Fruit fly (Drosophila melanogaster) whole organism, embryonic: ENCODE data around the gene CG2003.

ENCODE experiments used
- Atf-2 ChIP-seq: fragments of 200-800 bp; sonication (Bioruptor generic); optimal IDR thresholded peaks from 2 replicates; lab custom pipeline; 2016; ENCODE audit warnings: missing biosample characterization, missing genetic modification characterization
- Awh ChIP-seq: fragments of 200-800 bp; sonication (Bioruptor generic); IDR thresholded peaks from 2 replicates; pipeline ENCODE4, ENCODE4 v1.3.6; 2022; ENCODE audit warnings: missing biosample characterization, missing genetic modification characterization
- Blimp-1 ChIP-seq: fragments of 200-800 bp; sonication (Bioruptor generic); optimal IDR thresholded peaks from 3 replicates; lab custom pipeline; 2018; ENCODE audit warnings: missing biosample characterization, missing genetic modification characterization, mild to moderate bottlenecking, moderate library complexity, missing genetic modification reagents
- CG1024 ChIP-seq: fragments of 200-800 bp; sonication (Bioruptor generic); IDR thresholded peaks from 2 replicates; pipeline ENCODE4 v1.3.6; 2022; ENCODE audit warnings: missing biosample characterization, missing genetic modification characterization
- CG17612 ChIP-seq: fragments of 200-800 bp; sonication (Bioruptor generic); IDR thresholded peaks from 2 replicates; pipeline ENCODE4 v1.3.6; 2022; ENCODE audit warnings: missing biosample characterization, missing genetic modification characterization
- CG2199 ChIP-seq: fragments of 200-800 bp; sonication (Bioruptor generic); IDR thresholded peaks from 3 replicates; pipeline ENCODE4 v1.3.6; 2022; ENCODE audit warnings: missing biosample characterization, missing genetic modification characterization
- CG2678 ChIP-seq: fragments of 200-800 bp; sonication (Bioruptor generic); optimal IDR thresholded peaks from 3 replicates; lab custom pipeline; 2019; ENCODE audit warnings: missing biosample characterization, mild to moderate bottlenecking, missing genetic modification characterization, moderate library complexity
- CG32532 ChIP-seq: fragments of 200-800 bp; sonication (Bioruptor generic); IDR thresholded peaks from 2 replicates; pipeline ENCODE4 v1.3.6; 2022; ENCODE audit warnings: missing biosample characterization, missing genetic modification characterization
- CG4424 ChIP-seq: fragments of 200-800 bp; sonication (Bioruptor generic); optimal IDR thresholded peaks from 3 replicates; lab custom pipeline; 2016; ENCODE audit warnings: missing biosample characterization, missing genetic modification characterization
- CG4730 ChIP-seq: fragments of 200-800 bp; sonication (Bioruptor generic); IDR thresholded peaks from 2 replicates; pipeline ENCODE4 v1.3.6; 2022; ENCODE audit warnings: missing biosample characterization, missing genetic modification characterization
- CG6175 ChIP-seq: fragments of 200-800 bp; sonication (Bioruptor generic); IDR thresholded peaks from 3 replicates; pipeline ENCODE4 v1.3.6; 2022; ENCODE audit warnings: missing biosample characterization, missing genetic modification characterization
- CG7839 ChIP-seq: fragments of 200-800 bp; sonication (Bioruptor generic); optimal IDR thresholded peaks from 3 replicates; lab custom pipeline; 2018; ENCODE audit warnings: missing biosample characterization, mild to moderate bottlenecking, missing genetic modification characterization, moderate library complexity
- CG8290 ChIP-seq, 3 experiments: fragments of 200-800 bp; sonication (Bioruptor generic); optimal IDR thresholded peaks; 2 replicates each; lab custom pipeline; 2016 to 2019; ENCODE audit warnings: missing biosample characterization in 3 of 3, missing genetic modification characterization in 3 of 3, mild to moderate bottlenecking in 2 of 3, moderate library complexity in 1 of 3
- D19A ChIP-seq: fragments of 200-800 bp; optimal IDR thresholded peaks from 3 replicates; lab custom pipeline; 2019; ENCODE audit warnings: missing biosample characterization, mild to moderate bottlenecking, missing genetic modification characterization, moderate library complexity
- Dip3 ChIP-seq: fragments of 200-800 bp; sonication (Bioruptor generic); optimal IDR thresholded peaks from 3 replicates; lab custom pipeline; 2016; ENCODE audit warnings: missing biosample characterization, missing genetic modification characterization
- H2.0 ChIP-seq: fragments of 200-800 bp; sonication (Bioruptor generic); IDR thresholded peaks from 2 replicates; pipeline ENCODE4 v1.3.6; 2022; ENCODE audit warnings: missing biosample characterization, missing genetic modification characterization
- Med ChIP-seq: fragments of 200-800 bp; sonication (Bioruptor generic); peaks from one replicate; lab custom pipeline; 2016; ENCODE audit warnings: missing biosample characterization, missing genetic modification characterization, mild to moderate bottlenecking, inconsistent platforms, moderate library complexity
- Pdp1 ChIP-seq, 2 experiments: fragments of 200-800 bp; sonication (Bioruptor generic); optimal IDR thresholded peaks; 3 replicates each; lab custom pipeline; 2016; ENCODE audit warnings: missing biosample characterization in 2 of 2, missing genetic modification characterization in 2 of 2, mild to moderate bottlenecking in 1 of 2, moderate library complexity in 1 of 2
- Ptx1 ChIP-seq: fragments of 200-800 bp; sonication (Bioruptor generic); IDR thresholded peaks from 2 replicates; pipeline ENCODE4 v1.3.6; 2022; ENCODE audit warnings: missing biosample characterization, missing genetic modification characterization
- Rfx ChIP-seq: fragments of 200-800 bp; sonication (Bioruptor generic); IDR thresholded peaks from 2 replicates; pipeline ENCODE4 v1.3.6; 2022; ENCODE audit warnings: missing biosample characterization, missing genetic modification characterization
- Trl ChIP-seq, 3 experiments: fragments of >200 bp in 2 of 3; fragments of 200-800 bp in 1 of 3; sonication (Bioruptor generic) in 1 of 3; optimal IDR thresholded peaks; 2 replicates in 1 of 3; 3 replicates in 2 of 3; lab custom pipeline; 2016 to 2017; ENCODE audit warnings: missing biosample characterization in 1 of 3, missing genetic modification characterization in 1 of 3
- Xbp1 ChIP-seq: fragments of 200-800 bp; sonication (Bioruptor generic); optimal IDR thresholded peaks from 3 replicates; lab custom pipeline; 2016; ENCODE audit warnings: missing biosample characterization, mild to moderate bottlenecking, missing genetic modification characterization
- ab ChIP-seq: fragments of 200-800 bp; sonication (Bioruptor generic); optimal IDR thresholded peaks from 2 replicates; lab custom pipeline; 2016; ENCODE audit warnings: missing biosample characterization, missing genetic modification characterization
- caup ChIP-seq: fragments of 200-800 bp; sonication (Bioruptor generic); optimal IDR thresholded peaks from 3 replicates; lab custom pipeline; 2017; ENCODE audit warnings: missing biosample characterization, mild to moderate bottlenecking, missing genetic modification characterization, moderate library complexity; ENCODE audit not compliant: severe bottlenecking
- eve ChIP-seq, 2 experiments: fragments of >200 bp; optimal IDR thresholded peaks; 2 replicates each; lab custom pipeline; 2017; ENCODE audit warnings: missing biosample characterization in 2 of 2, missing genetic modification characterization in 2 of 2
- exex ChIP-seq: fragments of 200-800 bp; sonication (Bioruptor generic); optimal IDR thresholded peaks from 4 replicates; lab custom pipeline; 2018; ENCODE audit warnings: missing biosample characterization, mild to moderate bottlenecking, missing genetic modification characterization, moderate library complexity
- fd3F ChIP-seq: fragments of 200-800 bp; sonication (Bioruptor generic); optimal IDR thresholded peaks from 2 replicates; lab custom pipeline; 2018; ENCODE audit warnings: missing biosample characterization, mild to moderate bottlenecking, missing genetic modification characterization, moderate library complexity
- gem ChIP-seq: fragments of 200-800 bp; sonication (Bioruptor generic); optimal IDR thresholded peaks from 2 replicates; lab custom pipeline; 2019; ENCODE audit warnings: missing biosample characterization, mild to moderate bottlenecking, missing genetic modification characterization, moderate library complexity
- otp ChIP-seq: fragments of 200-800 bp; sonication (Bioruptor generic); IDR thresholded peaks from 3 replicates; pipeline ENCODE4, ENCODE4 v1.3.6; 2022; ENCODE audit warnings: missing biosample characterization, missing genetic modification characterization
- pan ChIP-seq, 4 experiments: fragments of >200 bp in 3 of 4; fragments of 200-800 bp in 1 of 4; sonication (Bioruptor generic) in 1 of 4; optimal IDR thresholded peaks in 3 of 4; IDR thresholded peaks in 1 of 4; 2 replicates each; pipeline versions ENCODE4 v1.3.6 to Lab custom; 2017 to 2022; ENCODE audit warnings: missing biosample characterization in 2 of 4, missing genetic modification characterization in 2 of 4, mixed read lengths in 1 of 4
- schlank ChIP-seq: fragments of 200-800 bp; sonication (Bioruptor generic); optimal IDR thresholded peaks from 2 replicates; lab custom pipeline; 2018; ENCODE audit warnings: missing biosample characterization, mild to moderate bottlenecking, missing genetic modification characterization
- sens ChIP-seq: fragments of 200-800 bp; sonication (Bioruptor generic); peaks from one replicate; lab custom pipeline; 2016; ENCODE audit warnings: missing biosample characterization, missing genetic modification characterization
- so ChIP-seq: fragments of 200-800 bp; sonication (Bioruptor generic); IDR thresholded peaks from 3 replicates; pipeline ENCODE4 v1.3.6; 2022; ENCODE audit warnings: missing biosample characterization, missing genetic modification characterization
- twi ChIP-seq: fragments of 200-800 bp; optimal IDR thresholded peaks from 2 replicates; lab custom pipeline; 2019; ENCODE audit warnings: missing biosample characterization, mild to moderate bottlenecking, missing genetic modification characterization, moderate library complexity

Gene CG2003

dm6 chr3R:31973155-31973554 lies 4.8 kb upstream of the CG2003 start (continued):
- no peak for TF ChIP-seq Dip3 (GFP tag; lab: Kevin White, UChicago)

- peak; percentile 14 for TF ChIP-seq caup (GFP tag; lab: Kevin White, UChicago)
- TF ChIP-seq CG1024 (GFP tag; lab: Robert Waterston, UW): no peak
- TF ChIP-seq CG2678 (tag; lab: Kevin White, UChicago): peak; percentile 1
- peak; percentile 11 for TF ChIP-seq fd3F (GFP tag; lab: Kevin White, UChicago)
- peak; percentile 43; the same call in 1 of the 3 replicates for TF ChIP-seq CG2199 (GFP tag; lab: Robert Waterston, UW)
- TF ChIP-seq otp (GFP tag; lab: Robert Waterston, UW): peak; percentile 38; the same call in 1 of the 3 replicates
- TF ChIP-seq H2.0 (GFP tag; lab: Robert Waterston, UW): 0 out of 2 replicates have a peak, but pooled peaks have one; percentile 27
- no peak for TF ChIP-seq Atf-2 (GFP tag; lab: Kevin White, UChicago)
- TF ChIP-seq Rfx (GFP tag; lab: Robert Waterston, UW): peak; percentile 43; the same call in 1 of the 2 replicates
- TF ChIP-seq CG4730 (GFP tag; lab: Robert Waterston, UW): no peak
- TF ChIP-seq CG32532 (GFP tag; lab: Robert Waterston, UW): peak; percentile 31; the same call in 1 of the 2 replicates
- no peak for TF ChIP-seq Xbp1 (GFP tag; lab: Kevin White, UChicago)
- no peak for TF ChIP-seq CG8290 (GFP tag; optimal IDR thresholded peaks at IDR 0.05; lab: Kevin White, UChicago)
- peak in 1 of 2 experiments; percentile 39 for TF ChIP-seq CG8290 (tag; optimal IDR thresholded peaks at IDR 0.05; lab: Kevin White, UChicago)
- peak; percentile 65; the same call in 2 of the 3 replicates for TF ChIP-seq CG6175 (GFP tag; lab: Robert Waterston, UW)
- TF ChIP-seq twi (tag; lab: Kevin White, UChicago): peak; percentile 82
- no peak for TF ChIP-seq pan (optimal IDR thresholded peaks at IDR 0.05; lab: Kevin White, UChicago)
- TF ChIP-seq pan (GFP tag; optimal IDR thresholded peaks at IDR 0.05 in 1 of 2, IDR thresholded peaks at IDR 0.05 in 1 of 2): peak in 1 of 2 experiments; percentile 40
- peak; percentile 36; the same call in 1 of the 2 replicates for TF ChIP-seq Ptx1 (GFP tag; lab: Robert Waterston, UW)
- peak; percentile 64; the same call in 2 of the 3 replicates for TF ChIP-seq so (GFP tag; lab: Robert Waterston, UW)
- peak; percentile 80 for TF ChIP-seq Med (GFP tag; lab: Kevin White, UChicago)
- no peak for TF ChIP-seq CG17612
- peak in 1 of 2 experiments; percentile 24 for TF ChIP-seq Pdp1 (GFP tag; optimal IDR thresholded peaks at IDR 0.05; lab: Kevin White, UChicago)
- TF ChIP-seq, all 482 proteins: peak for 16
Observed at dm6 chr3R:31976784-31977183, 1.1 kb upstream of the CG2003 start.

- TF ChIP-seq CG7839 (tag; lab: Kevin White, UChicago) (peak; percentile 2), Blimp-1 (GFP tag; lab: Kevin White, UChicago) (no peak), sens (GFP tag; lab: Kevin White, UChicago) (peak; percentile 8), CG4424 (GFP tag; lab: Kevin White, UChicago) (no peak), Trl (optimal IDR thresholded peaks at IDR 0.05; lab: Kevin White, UChicago) (no peak), Trl (GFP tag; optimal IDR thresholded peaks at IDR 0.05; lab: Kevin White, UChicago) (no peak), eve (GFP tag; optimal IDR thresholded peaks at IDR 0.05; lab: Kevin White, UChicago) (peak in 1 of 2 experiments; percentile 52), schlank (no peak), exex (tag; lab: Kevin White, UChicago) (peak; percentile 50), Med (GFP tag; lab: Kevin White, UChicago) (peak; percentile 34), gem (tag; lab: Kevin White, UChicago) (peak; percentile 6), D19A (tag; lab: Kevin White, UChicago) (no peak), ab (GFP tag; lab: Kevin White, UChicago) (no peak), Awh (GFP tag; lab: Robert Waterston, UW) (0 out of 2 replicates have a peak, but pooled peaks have one; percentile 33)
Observed at dm6 chr3R:31978418-31978817, 497 bp downstream of the CG2003 start.
